Fruit fly (Drosophila melanogaster): ENCODE measurements around the gene pnr.

The pnr gene

dm6 chr3R:16072581-16072908 lies 46.7 kb downstream of the pnr start:
- TF ChIP-seq h (GFP tag; optimal IDR thresholded peaks at IDR 0.05) (no peak), woc (GFP tag; optimal IDR thresholded peaks at IDR 0.05) (peak; percentile 45)

dm6 chr3R:16074122-16074521 lies 48.2 kb downstream of the pnr start:
- TF ChIP-seq Vsx2 (GFP tag; optimal IDR thresholded peaks at IDR 0.05; ENCODE audit: partially characterized antibody) = no peak
- no peak for TF ChIP-seq Rel (GFP tag; optimal IDR thresholded peaks at IDR 0.05)
- no peak for TF ChIP-seq Rel (tag; optimal IDR thresholded peaks at IDR 0.05)
- no peak for TF ChIP-seq dsf (GFP tag; optimal IDR thresholded peaks at IDR 0.05; ENCODE audit: borderline replicate concordance)
- no peak for TF ChIP-seq br (GFP tag; optimal IDR thresholded peaks at IDR 0.05)
- no peak for TF ChIP-seq N (GFP tag; optimal IDR thresholded peaks at IDR 0.05)
- no peak for TF ChIP-seq CG32264 (GFP tag; optimal IDR thresholded peaks at IDR 0.05)

- no peak for TF ChIP-seq usp (GFP tag; optimal IDR thresholded peaks at IDR 0.05)
- no peak for TF ChIP-seq CrebA (GFP tag; optimal IDR thresholded peaks at IDR 0.05; ENCODE audit: borderline replicate concordance)
- no peak for TF ChIP-seq br (GFP tag; optimal IDR thresholded peaks at IDR 0.05)
- no peak for TF ChIP-seq N (GFP tag; optimal IDR thresholded peaks at IDR 0.05)
- no peak for TF ChIP-seq Vsx2 (GFP tag; optimal IDR thresholded peaks at IDR 0.05; ENCODE audit: partially characterized antibody)
- TF ChIP-seq Abd-B (GFP tag; optimal IDR thresholded peaks at IDR 0.05) = no peak
- no peak for TF ChIP-seq foxo (GFP tag; optimal IDR thresholded peaks at IDR 0.05)
- no peak for TF ChIP-seq CG9705 (GFP tag; optimal IDR thresholded peaks at IDR 0.05)
Observed at dm6 chr3R:16078247-16078646, 52.4 kb downstream of the pnr start.

- TF ChIP-seq HLH106 (tag; optimal IDR thresholded peaks at IDR 0.05) = no peak
Observed at dm6 chr3R:16080942-16081589, 55.2 kb downstream of the pnr start, which contains the start of gene CG32855. CG32855 (minus strand) TSS chr3R:16080992.

dm6 chr3R:16082384-16082783 lies 56.5 kb downstream of the pnr start:
- TF ChIP-seq Abd-B (GFP tag; optimal IDR thresholded peaks at IDR 0.05) (no peak), ey (GFP tag; optimal IDR thresholded peaks at IDR 0.05) (no peak), br (GFP tag; optimal IDR thresholded peaks at IDR 0.05) (no peak), foxo (GFP tag; optimal IDR thresholded peaks at IDR 0.05) (no peak), HLH106 (tag; optimal IDR thresholded peaks at IDR 0.05) (no peak), N (GFP tag; optimal IDR thresholded peaks at IDR 0.05) (no peak), h (GFP tag; optimal IDR thresholded peaks at IDR 0.05) (no peak)

dm6 chr3R:16083578-16083977 lies 57.7 kb downstream of the pnr start, which contains the start of gene sxe2:
sxe2 (plus strand) TSS chr3R:16083878.
- TF ChIP-seq Hr83 (GFP tag; optimal IDR thresholded peaks at IDR 0.05; ENCODE audit: poor library complexity, severe bottlenecking) (no peak), N (GFP tag; optimal IDR thresholded peaks at IDR 0.05) (no peak), Vsx2 (GFP tag; optimal IDR thresholded peaks at IDR 0.05; ENCODE audit: partially characterized antibody) (no peak), pan (optimal IDR thresholded peaks at IDR 0.05) (no peak), Hnf4 (GFP tag; optimal IDR thresholded peaks at IDR 0.05) (no peak), CG32264 (GFP tag; optimal IDR thresholded peaks at IDR 0.05) (no peak), OdsH (GFP tag; optimal IDR thresholded peaks at IDR 0.05) (no peak), jim (GFP tag; optimal IDR thresholded peaks at IDR 0.05) (no peak), tai (GFP tag; optimal IDR thresholded peaks at IDR 0.05) (no peak), woc (GFP tag; optimal IDR thresholded peaks at IDR 0.05) (no peak), GATAd (GFP tag; optimal IDR thresholded peaks at IDR 0.05) (no peak), foxo (GFP tag; optimal IDR thresholded peaks at IDR 0.05) (no peak), Mio (GFP tag; optimal IDR thresholded peaks at IDR 0.05) (no peak), Dif (GFP tag; optimal IDR thresholded peaks at IDR 0.05; ENCODE audit: partially characterized antibody) (no peak), lola (GFP tag; optimal IDR thresholded peaks at IDR 0.05) (no peak), usp (GFP tag; optimal IDR thresholded peaks at IDR 0.05) (no peak), rgr (GFP tag; optimal IDR thresholded peaks at IDR 0.05) (no peak), Rel (GFP tag; optimal IDR thresholded peaks at IDR 0.05) (no peak), Rel (tag; optimal IDR thresholded peaks at IDR 0.05) (no peak)
